Worm (Caenorhabditis elegans) whole organism, L1 larva: ENCODE measurements around the gene ndua-7.

ENCODE experiments used
- C04F5.9 ChIP-seq: sonication (generic microtip); optimal IDR thresholded peaks from 2 replicates; lab custom pipeline; 2016; ENCODE audit warnings: missing genetic modification characterization, missing compliant biosample characterization
- C16A3.4 ChIP-seq: fragments of 150-350 bp; optimal IDR thresholded peaks from 2 replicates; lab custom pipeline; 2014; ENCODE audit warnings: missing biosample characterization, missing genetic modification characterization
- Y116A8C.19 ChIP-seq: sonication (generic microtip); optimal IDR thresholded peaks from 2 replicates; lab custom pipeline; 2016; ENCODE audit warnings: missing compliant biosample characterization, missing genetic modification characterization, borderline replicate concordance
- alr-1 ChIP-seq: fragments of 200-800 bp; sonication (Bioruptor generic); optimal IDR thresholded peaks from 2 replicates; lab custom pipeline; 2018; ENCODE audit warnings: borderline replicate concordance, mild to moderate bottlenecking, missing genetic modification characterization, missing compliant biosample characterization
- aly-2 ChIP-seq: fragments of 150-350 bp; optimal IDR thresholded peaks from 2 replicates; lab custom pipeline; 2014; ENCODE audit warnings: missing biosample characterization, missing genetic modification characterization
- ama-1 ChIP-seq: fragments of 150-350 bp; optimal IDR thresholded peaks from 2 replicates; lab custom pipeline; 2014
- blmp-1 ChIP-seq: fragments of 150-350 bp; optimal IDR thresholded peaks from 2 replicates; lab custom pipeline; 2014; ENCODE audit warnings: missing biosample characterization, missing genetic modification characterization
- ceh-63 ChIP-seq: fragments of 200-800 bp; sonication (Bioruptor generic); optimal IDR thresholded peaks from 2 replicates; lab custom pipeline; 2018; ENCODE audit warnings: mild to moderate bottlenecking, missing genetic modification characterization, missing compliant biosample characterization
- ceh-82 ChIP-seq, 3 experiments: fragments of 150-350 bp in 1 of 3; sonication (generic microtip) in 2 of 3; optimal IDR thresholded peaks; 2 replicates each; lab custom pipeline; 2014 to 2017; ENCODE audit warnings: missing biosample characterization in 3 of 3, missing genetic modification characterization in 3 of 3
- dpl-1 ChIP-seq, 3 experiments: fragments of 150-350 bp in 2 of 3; sonication (generic microtip) in 1 of 3; optimal IDR thresholded peaks; 2 replicates each; lab custom pipeline; 2014 to 2017; ENCODE audit warnings: missing biosample characterization in 3 of 3, missing genetic modification characterization in 3 of 3, missing genetic modification reagents in 3 of 3
- efl-1 ChIP-seq, 4 experiments: fragments of 150-350 bp; optimal IDR thresholded peaks in 3 of 4; peaks in 1 of 4; 1 replicate in 1 of 4; 2 replicates in 3 of 4; lab custom pipeline; 2014; ENCODE audit warnings: missing biosample characterization in 2 of 4, missing genetic modification characterization in 2 of 4, missing genetic modification reagents in 2 of 4
- elt-2 ChIP-seq: sonication (generic microtip); optimal IDR thresholded peaks from 2 replicates; lab custom pipeline; 2016; ENCODE audit warnings: missing genetic modification characterization, mild to moderate bottlenecking, inconsistent platforms, missing compliant biosample characterization, missing genetic modification reagents
- fkh-10 ChIP-seq: sonication (generic microtip); optimal IDR thresholded peaks from 2 replicates; lab custom pipeline; 2017; ENCODE audit warnings: missing biosample characterization, missing genetic modification reagents, missing genetic modification characterization
- fkh-8 ChIP-seq: sonication (generic microtip); optimal IDR thresholded peaks from 2 replicates; lab custom pipeline; 2016; ENCODE audit warnings: mild to moderate bottlenecking, missing genetic modification characterization, missing compliant biosample characterization
- fos-1 ChIP-seq: fragments of 150-350 bp; optimal IDR thresholded peaks from 2 replicates; lab custom pipeline; 2014; ENCODE audit warnings: missing biosample characterization, missing genetic modification characterization
- grh-1 ChIP-seq: fragments of 200-800 bp; sonication (Bioruptor generic); IDR thresholded peaks from 2 replicates; pipeline ENCODE4 v1.3.6; 2022; ENCODE audit warnings: missing genetic modification reagents, missing genetic modification characterization, missing compliant biosample characterization
- irx-1 ChIP-seq: sonication (generic microtip); optimal IDR thresholded peaks from 2 replicates; lab custom pipeline; 2016; ENCODE audit warnings: missing genetic modification characterization, missing compliant biosample characterization
- isw-1 ChIP-seq: fragments of 200-800 bp; sonication (Bioruptor generic); IDR thresholded peaks from 2 replicates; pipeline ENCODE4 v1.3.6; 2022; ENCODE audit warnings: missing genetic modification characterization, missing compliant biosample characterization
- jun-1 ChIP-seq: fragments of 150-350 bp; optimal IDR thresholded peaks from 2 replicates; lab custom pipeline; 2014; ENCODE audit warnings: missing biosample characterization, missing genetic modification reagents, missing genetic modification characterization
- lin-15B ChIP-seq: fragments of 150-350 bp; sonication (generic microtip); optimal IDR thresholded peaks from 3 replicates; lab custom pipeline; 2014; ENCODE audit warnings: missing biosample characterization, missing genetic modification characterization
- lin-39 ChIP-seq: fragments of 150-350 bp; optimal IDR thresholded peaks from 2 replicates; lab custom pipeline; 2014; ENCODE audit warnings: missing biosample characterization, missing genetic modification reagents, missing genetic modification characterization
- lir-3 ChIP-seq: sonication (generic microtip); optimal IDR thresholded peaks from 2 replicates; lab custom pipeline; 2016; ENCODE audit warnings: mild to moderate bottlenecking, missing genetic modification characterization, moderate library complexity, missing compliant biosample characterization; ENCODE audit not compliant: poor library complexity
- lsy-2 ChIP-seq, 2 experiments: fragments of 150-350 bp; optimal IDR thresholded peaks; 2 replicates each; lab custom pipeline; 2014; ENCODE audit warnings: missing biosample characterization in 2 of 2, missing genetic modification characterization in 2 of 2
- mab-9 ChIP-seq: fragments of 200-800 bp; sonication (Bioruptor generic); IDR thresholded peaks from 2 replicates; pipeline ENCODE4 v1.3.6; 2022; ENCODE audit warnings: missing genetic modification reagents, missing genetic modification characterization, missing compliant biosample characterization
- mef-2 ChIP-seq: fragments of 150-350 bp; optimal IDR thresholded peaks from 2 replicates; lab custom pipeline; 2014; ENCODE audit warnings: missing biosample characterization, missing genetic modification characterization
- mep-1 ChIP-seq: fragments of 150-350 bp; optimal IDR thresholded peaks from 2 replicates; lab custom pipeline; 2014; ENCODE audit warnings: missing biosample characterization, missing genetic modification characterization
- nhr-19 ChIP-seq: fragments of 200-800 bp; sonication (Bioruptor generic); conservative IDR thresholded peaks from 2 replicates; pipeline ENCODE4 v1.3.6; 2022; ENCODE audit warnings: missing genetic modification characterization, missing compliant biosample characterization
- nhr-20 ChIP-seq: sonication (generic microtip); optimal IDR thresholded peaks from 2 replicates; lab custom pipeline; 2016; ENCODE audit warnings: mild to moderate bottlenecking, missing genetic modification characterization, missing compliant biosample characterization
- nhr-237 ChIP-seq: fragments of 150-350 bp; optimal IDR thresholded peaks from 2 replicates; lab custom pipeline; 2014; ENCODE audit warnings: missing biosample characterization, missing genetic modification characterization
- nhr-47 ChIP-seq: sonication (generic microtip); optimal IDR thresholded peaks from 2 replicates; lab custom pipeline; 2016; ENCODE audit warnings: mild to moderate bottlenecking, missing genetic modification characterization, moderate library complexity, missing compliant biosample characterization
- nhr-71 ChIP-seq: sonication (generic microtip); optimal IDR thresholded peaks from 2 replicates; lab custom pipeline; 2016; ENCODE audit warnings: mild to moderate bottlenecking, missing genetic modification characterization, moderate library complexity, missing compliant biosample characterization
- nhr-85 ChIP-seq: sonication (generic microtip); peaks from one replicate; lab custom pipeline; 2016; ENCODE audit warnings: missing genetic modification characterization, inconsistent platforms, missing compliant biosample characterization
- pag-3 ChIP-seq: sonication (generic microtip); optimal IDR thresholded peaks from 2 replicates; lab custom pipeline; 2017; ENCODE audit warnings: missing genetic modification characterization, mild to moderate bottlenecking, missing compliant biosample characterization, antibody characterized with exemption, borderline replicate concordance; ENCODE audit not compliant: insufficient read depth
- pax-3 ChIP-seq: fragments of 200-800 bp; sonication (Bioruptor generic); optimal IDR thresholded peaks from 2 replicates; lab custom pipeline; 2018; ENCODE audit warnings: mild to moderate bottlenecking, missing genetic modification characterization, moderate library complexity, missing compliant biosample characterization
- rnt-1 ChIP-seq: sonication (generic microtip); optimal IDR thresholded peaks from 2 replicates; lab custom pipeline; 2016; ENCODE audit warnings: mild to moderate bottlenecking, missing genetic modification characterization, moderate library complexity, missing compliant biosample characterization
- snpc-4 ChIP-seq: fragments of 150-350 bp; optimal IDR thresholded peaks from 2 replicates; lab custom pipeline; 2014; ENCODE audit warnings: missing biosample characterization, missing genetic modification characterization
- sox-4 ChIP-seq: sonication (generic microtip); optimal IDR thresholded peaks from 2 replicates; lab custom pipeline; 2016; ENCODE audit warnings: missing genetic modification characterization, missing compliant biosample characterization
- swsn-7 ChIP-seq: sonication (generic microtip); optimal IDR thresholded peaks from 2 replicates; lab custom pipeline; 2016; ENCODE audit warnings: missing genetic modification characterization, missing compliant biosample characterization
- unc-130 ChIP-seq: fragments of 150-350 bp; optimal IDR thresholded peaks from 2 replicates; lab custom pipeline; 2017; ENCODE audit warnings: missing biosample characterization, missing genetic modification characterization, inconsistent platforms
- unc-62 ChIP-seq: fragments of 150-350 bp; optimal IDR thresholded peaks from 2 replicates; lab custom pipeline; 2014; ENCODE audit warnings: missing biosample characterization, missing genetic modification reagents, missing genetic modification characterization
- unc-86 ChIP-seq: sonication (generic microtip); optimal IDR thresholded peaks from 2 replicates; lab custom pipeline; 2016; ENCODE audit warnings: missing genetic modification characterization, missing compliant biosample characterization
- xbp-1 ChIP-seq: sonication (generic microtip); optimal IDR thresholded peaks from 2 replicates; lab custom pipeline; 2016; ENCODE audit warnings: missing genetic modification characterization, missing compliant biosample characterization
- ztf-11 ChIP-seq, 2 experiments: sonication (generic microtip); optimal IDR thresholded peaks; 2 replicates each; lab custom pipeline; 2016 to 2017; ENCODE audit warnings: missing genetic modification characterization in 2 of 2, missing biosample characterization in 1 of 2, missing compliant biosample characterization in 1 of 2
- ztf-4 ChIP-seq: fragments of 150-350 bp; optimal IDR thresholded peaks from 2 replicates; lab custom pipeline; 2014; ENCODE audit warnings: missing biosample characterization, missing genetic modification characterization

ndua-7 gene

DNA sequence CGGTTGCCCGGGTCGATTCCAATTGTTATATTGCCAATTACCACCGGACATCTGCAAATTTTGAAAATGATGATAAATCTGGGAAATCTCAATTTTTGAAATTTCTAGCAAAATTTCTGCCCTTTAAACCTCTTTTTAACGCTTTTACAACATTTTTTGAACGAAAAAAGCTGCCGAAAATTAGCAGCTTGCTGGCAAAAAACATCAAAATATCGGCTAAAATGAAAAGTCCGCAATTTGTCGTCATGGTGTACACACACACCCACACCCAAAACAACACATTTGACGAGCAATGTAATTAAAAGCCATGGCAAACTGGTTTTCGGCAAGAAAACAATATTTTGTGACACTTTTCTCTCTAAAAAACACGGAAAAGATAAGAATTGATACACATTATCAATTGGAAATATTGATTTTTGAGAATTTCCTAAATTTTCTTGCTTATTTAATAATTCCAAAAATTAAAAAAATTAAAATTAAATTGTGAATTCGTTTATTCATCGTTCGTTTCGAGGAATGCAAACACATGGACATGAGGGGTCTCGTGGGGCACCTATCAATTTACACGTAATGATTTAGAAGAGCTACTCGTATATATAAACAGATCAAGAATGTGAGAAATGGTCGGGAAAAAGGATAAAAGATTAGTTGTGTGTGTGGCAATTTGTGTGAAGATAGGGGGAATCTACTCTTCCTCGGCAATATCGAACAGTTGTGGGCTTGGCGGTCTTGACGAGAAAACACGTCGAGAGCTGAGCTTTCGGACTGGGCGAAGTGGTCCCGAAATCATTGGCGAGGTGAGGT lies 33.6 kb downstream of the ndua-7 start, which contains the start of gene pqn-27 (continued):
- TF ChIP-seq sox-4 (tag; lab: Kevin White, UChicago) (no peak), nhr-20 (peak; percentile 70), lir-3 (no peak), nhr-237 (tag; lab: Kevin White, UChicago) (no peak), isw-1 (0 out of 2 replicates have a peak, but pooled peaks have one; percentile 4), C16A3.4 (tag; lab: Kevin White, UChicago) (peak; percentile 47), ztf-4 (tag; lab: Kevin White, UChicago) (peak; percentile 93), dpl-1 (GFP tag; optimal IDR thresholded peaks at IDR 0.05; lab: Kevin White, UChicago) (peak; percentile 53 to 58 (median 56)), aly-2 (tag; lab: Kevin White, UChicago) (peak; percentile 10), elt-2 (peak; percentile 56), mab-9 (GFP tag; lab: Robert Waterston, UW) (no peak), nhr-71 (peak; percentile 81), irx-1 (tag; lab: Kevin White, UChicago) (peak; percentile 69), pag-3 (tag; lab: Kevin White, UChicago) (peak; percentile 10), Y116A8C.19 (tag; lab: Kevin White, UChicago) (no peak), nhr-19 (GFP tag; lab: Robert Waterston, UW) (peak; percentile 89), unc-86 (tag; lab: Kevin White, UChicago) (no peak), ceh-82 (tag; optimal IDR thresholded peaks at IDR 0.05; lab: Kevin White, UChicago) (peak in 2 of 3 experiments; percentile 20 to 37), swsn-7 (tag; lab: Kevin White, UChicago) (peak; percentile 63), C04F5.9 (peak; percentile 47), jun-1 (peak; percentile 13), xbp-1 (tag; lab: Kevin White, UChicago) (peak; percentile 60), fos-1 (tag; lab: Kevin White, UChicago) (peak; percentile 47), ama-1 (lab: Kevin White, UChicago) (peak; percentile 96), grh-1 (GFP tag; lab: Robert Waterston, UW) (peak; percentile 89), unc-130 (tag; lab: Kevin White, UChicago) (peak; percentile 33), ceh-63 (no peak), mef-2 (tag; lab: Kevin White, UChicago) (no peak), fkh-8 (tag; lab: Kevin White, UChicago) (no peak), nhr-47 (tag; lab: Kevin White, UChicago) (peak; percentile 74), lin-15B (peak; percentile 36), alr-1 (tag; lab: Kevin White, UChicago) (no peak), mep-1 (peak; percentile 80), snpc-4 (peak; percentile 23), unc-62 (GFP tag; lab: Kevin White, UChicago) (no peak), efl-1 (optimal IDR thresholded peaks at IDR 0.05; lab: Kevin White, UChicago) (peak; percentile 69 to 71), efl-1 (GFP tag; optimal IDR thresholded peaks at IDR 0.05 in 1 of 2; lab: Kevin White, UChicago) (peak; percentile 58 to 96), blmp-1 (peak; percentile 50), lsy-2 (tag; optimal IDR thresholded peaks at IDR 0.05; lab: Kevin White, UChicago) (peak; percentile 73 to 79), pax-3 (tag; lab: Kevin White, UChicago) (no peak), lin-39 (tag; lab: Kevin White, UChicago) (peak; percentile 64), ztf-11 (tag; optimal IDR thresholded peaks at IDR 0.05; lab: Kevin White, UChicago) (no peak), rnt-1 (peak; percentile 29), nhr-85 (tag; lab: Kevin White, UChicago) (peak; percentile 89), fkh-10 (no peak)
